Worm (Caenorhabditis elegans) whole organism, L4/young adult: ENCODE measurements around the gene dab-1.

Source experiments
- dao-5 ChIP-seq: sonication (generic microtip); optimal IDR thresholded peaks from 2 replicates; lab custom pipeline; 2016; ENCODE audit warnings: missing genotype, missing genetic modification characterization, moderate library complexity, missing compliant biosample characterization
- him-1 ChIP-seq: sonication (generic microtip); optimal IDR thresholded peaks from 2 replicates; lab custom pipeline; 2016; ENCODE audit warnings: missing genotype, missing genetic modification reagents, missing genetic modification characterization, missing compliant biosample characterization

ce11 chrII:8230976-8231375 is 8.8 kb downstream of the dab-1 start, which contains the start of gene M110.9:
- no peak for TF ChIP-seq dao-5 (tag; lab: Kevin White, UChicago)
- TF ChIP-seq him-1 (tag; lab: Kevin White, UChicago): no peak
